3 worm cellular contexts compared by ENCODE assay signal in genomic region chrX:16166994-16167393, ce11.
TF ChIP-seq lines count a peak whose summit lies in the region.

No protein-coding gene starts in this region.

TF ChIP-seq in whole organism, L1 larva, 84 proteins besides CTCF, POLR2A, EP300 and RAD21:
- peak; percentile 52 for TF ChIP-seq snpc-4 (tag; optimal IDR thresholded peaks at IDR 0.05; lab: Kevin White, UChicago)
- TF ChIP-seq pag-3 (tag; optimal IDR thresholded peaks at IDR 0.05; lab: Kevin White, UChicago; ENCODE audit: borderline replicate concordance, insufficient read depth): no peak

TF ChIP-seq in whole organism, L4 larva, 104 proteins besides CTCF, POLR2A, EP300 and RAD21:
- TF ChIP-seq Y105C5A.15 (GFP tag; IDR thresholded peaks at IDR 0.05; lab: Robert Waterston, UW): 0 out of 2 replicates have a peak, but pooled peaks have one; percentile 8
- no peak for TF ChIP-seq madf-5 (GFP tag; IDR thresholded peaks at IDR 0.05; lab: Robert Waterston, UW)

TF ChIP-seq in whole organism, young adult, 124 proteins besides CTCF, POLR2A, EP300 and RAD21:
- TF ChIP-seq F22D6.2 (tag; optimal IDR thresholded peaks at IDR 0.05; lab: Kevin White, UChicago): no peak
- no peak for TF ChIP-seq ceh-91 (GFP tag; IDR thresholded peaks at IDR 0.05; lab: Robert Waterston, UW)
- TF ChIP-seq F10E7.11 (tag; optimal IDR thresholded peaks at IDR 0.05; lab: Kevin White, UChicago): no peak
- TF ChIP-seq T07F8.4 (tag; optimal IDR thresholded peaks at IDR 0.05; lab: Kevin White, UChicago): no peak
- no peak for TF ChIP-seq mxl-1 (tag; optimal IDR thresholded peaks at IDR 0.05; lab: Kevin White, UChicago)
- TF ChIP-seq ceh-40 (GFP tag; IDR thresholded peaks at IDR 0.05; lab: Robert Waterston, UW): no peak
- TF ChIP-seq snpc-4 (GFP tag; optimal IDR thresholded peaks at IDR 0.05; lab: Kevin White, UChicago): no peak
- TF ChIP-seq snpc-4 (tag; optimal IDR thresholded peaks at IDR 0.05; lab: Kevin White, UChicago): peak in 2 of 4 experiments; percentile 80 to 85
- 0 out of 2 replicates have a peak, but pooled peaks have one; percentile 21 for TF ChIP-seq pbrm-1 (GFP tag; IDR thresholded peaks at IDR 0.05; lab: Robert Waterston, UW)
- no peak for TF ChIP-seq gei-17 (GFP tag; optimal IDR thresholded peaks at IDR 0.05; lab: Kevin White, UChicago)
- TF ChIP-seq lin-40 (tag; optimal IDR thresholded peaks at IDR 0.05; lab: Kevin White, UChicago): no peak
- TF ChIP-seq ZK185.1 (tag; optimal IDR thresholded peaks at IDR 0.05; lab: Kevin White, UChicago; ENCODE audit: poor library complexity, severe bottlenecking): no peak
